Fruit fly (Drosophila melanogaster): ENCODE data around the gene CG6661.

The CG6661 gene

dm6 chr3L:14053073-14053643 is 18.6 kb downstream of the CG6661 start, which contains the start of the genes CG13484 and Frl (continued):
- TF ChIP-seq Neu2 (GFP tag; optimal IDR thresholded peaks at IDR 0.05; ENCODE audit: borderline replicate concordance), result no peak
- no peak for TF ChIP-seq lbe (GFP tag; optimal IDR thresholded peaks at IDR 0.05)
- peak; percentile 100 for TF ChIP-seq CG9797 (GFP tag; optimal IDR thresholded peaks at IDR 0.05)
- TF ChIP-seq CG17802 (tag; optimal IDR thresholded peaks at IDR 0.05), result no peak
- 0 out of 3 replicates have a peak, but pooled peaks have one; percentile 34 for TF ChIP-seq CG17361 (GFP tag; IDR thresholded peaks at IDR 0.05)
- TF ChIP-seq Ravus (GFP tag; IDR thresholded peaks at IDR 0.05), result no peak
- TF ChIP-seq CG15269 (tag; optimal IDR thresholded peaks at IDR 0.05), result peak; percentile 3
- TF ChIP-seq Spps (tag; optimal IDR thresholded peaks at IDR 0.05), result no peak
- peak; percentile 4 for TF ChIP-seq CG12219 (GFP tag; optimal IDR thresholded peaks at IDR 0.05)
- TF ChIP-seq CkIIα-i1 (GFP tag; IDR thresholded peaks at IDR 0.05), result no peak
- no peak for TF ChIP-seq tup (GFP tag; optimal IDR thresholded peaks at IDR 0.05)
- TF ChIP-seq dmrt99B (tag; optimal IDR thresholded peaks at IDR 0.05), result no peak
- peak; percentile 72 for TF ChIP-seq sens (GFP tag)
- no peak for TF ChIP-seq Trl (optimal IDR thresholded peaks at IDR 0.05)
- TF ChIP-seq Trl (GFP tag; optimal IDR thresholded peaks at IDR 0.05), result no peak
- TF ChIP-seq hbn (GFP tag; IDR thresholded peaks at IDR 0.05; ENCODE audit: partially characterized antibody), result no peak
- TF ChIP-seq nerfin-1 (tag; optimal IDR thresholded peaks at IDR 0.05), result peak; percentile 26
- no peak for TF ChIP-seq yki (optimal IDR thresholded peaks at IDR 0.05)
- TF ChIP-seq CG10462 (GFP tag; optimal IDR thresholded peaks at IDR 0.05), result no peak
- TF ChIP-seq pzg (GFP tag; optimal IDR thresholded peaks at IDR 0.05), result peak; percentile 99
- TF ChIP-seq row (GFP tag; IDR thresholded peaks at IDR 0.05), result peak; percentile 51; the same call in 2 of the 3 replicates
- TF ChIP-seq CG4404 (GFP tag; IDR thresholded peaks at IDR 0.05), result no peak
- TF ChIP-seq insv (GFP tag; optimal IDR thresholded peaks at IDR 0.05), result peak in 1 of 2 experiments; percentile 11
- TF ChIP-seq luna (GFP tag; optimal IDR thresholded peaks at IDR 0.05), result no peak
- no peak for TF ChIP-seq ttk (GFP tag; IDR thresholded peaks at IDR 0.05)
- no peak for TF ChIP-seq Fer3 (tag; optimal IDR thresholded peaks at IDR 0.05)
- TF ChIP-seq Deaf1 (tag; optimal IDR thresholded peaks at IDR 0.05), result peak; percentile 87
- TF ChIP-seq CG12155 (GFP tag; optimal IDR thresholded peaks at IDR 0.05), result no peak
- TF ChIP-seq zf30C (GFP tag; optimal IDR thresholded peaks at IDR 0.05), result no peak
- no peak for TF ChIP-seq jing (GFP tag; optimal IDR thresholded peaks at IDR 0.05)
- TF ChIP-seq CG12769 (tag; optimal IDR thresholded peaks at IDR 0.05), result peak; percentile 64
- peak; percentile 42 for TF ChIP-seq CG15601 (tag; optimal IDR thresholded peaks at IDR 0.05)
- peak; percentile 72 for TF ChIP-seq Abd-B (GFP tag; optimal IDR thresholded peaks at IDR 0.05)
- TF ChIP-seq mirr (GFP tag; optimal IDR thresholded peaks at IDR 0.05), result peak; percentile 32
- TF ChIP-seq CG11723 (GFP tag; optimal IDR thresholded peaks at IDR 0.05), result no peak
- peak; percentile 91 for TF ChIP-seq Jarid2 (GFP tag; optimal IDR thresholded peaks at IDR 0.05)
- TF ChIP-seq CG12236 (GFP tag; optimal IDR thresholded peaks at IDR 0.05), result no peak
- no peak for TF ChIP-seq fd96Cb (tag; optimal IDR thresholded peaks at IDR 0.05)
- no peak for TF ChIP-seq tap (tag; optimal IDR thresholded peaks at IDR 0.05)
- TF ChIP-seq CG9876 (GFP tag; optimal IDR thresholded peaks at IDR 0.05), result peak; percentile 43
- TF ChIP-seq chm (GFP tag; IDR thresholded peaks at IDR 0.05), result peak; percentile 81
- TF ChIP-seq NfI (GFP tag; optimal IDR thresholded peaks at IDR 0.05), result no peak
- TF ChIP-seq sim (GFP tag; IDR thresholded peaks at IDR 0.05), result no peak
- peak; percentile 8 for TF ChIP-seq Ssrp (tag; optimal IDR thresholded peaks at IDR 0.05)
- TF ChIP-seq gt (GFP tag; IDR thresholded peaks at IDR 0.05), result no peak
- TF ChIP-seq ro (GFP tag; IDR thresholded peaks at IDR 0.05), result no peak
- no peak for TF ChIP-seq CG10959 (GFP tag; IDR thresholded peaks at IDR 0.05)
- TF ChIP-seq esg (GFP tag; conservative IDR thresholded peaks at IDR 0.05), result no peak
- peak; percentile 61 for TF ChIP-seq PHDP (tag; optimal IDR thresholded peaks at IDR 0.05)
- no peak for TF ChIP-seq CG9215 (GFP tag; IDR thresholded peaks at IDR 0.05)
- TF ChIP-seq knrl (GFP tag; IDR thresholded peaks at IDR 0.05; ENCODE audit: partially characterized antibody), result no peak; the same call in 2 of the 3 replicates
